Worm (Caenorhabditis elegans) whole organism, L4 larva: ENCODE results near the gene sdz-19.

Source experiments
- ama-1 ChIP-seq: fragments of 150-350 bp; optimal IDR thresholded peaks from 2 replicates; lab custom pipeline; 2014; ENCODE audit warnings: inconsistent platforms, mixed read lengths
- ceh-28 ChIP-seq: fragments of 150-350 bp; optimal IDR thresholded peaks from 2 replicates; lab custom pipeline; 2014; ENCODE audit warnings: missing biosample characterization, missing genetic modification reagents, missing genetic modification characterization
- daf-12 ChIP-seq: fragments of 150-350 bp; optimal IDR thresholded peaks from 2 replicates; lab custom pipeline; 2014; ENCODE audit warnings: missing biosample characterization, missing genetic modification reagents, missing genetic modification characterization
- dpl-1 ChIP-seq: fragments of 150-350 bp; optimal IDR thresholded peaks from 2 replicates; lab custom pipeline; 2014; ENCODE audit warnings: missing biosample characterization, missing genetic modification reagents, missing genetic modification characterization
- hif-1 ChIP-seq, 2 experiments: sonication (generic microtip); optimal IDR thresholded peaks; 2 replicates each; lab custom pipeline; 2016 to 2017; ENCODE audit warnings: missing compliant biosample characterization in 2 of 2, missing genetic modification characterization in 2 of 2, missing genetic modification reagents in 2 of 2, missing genotype in 2 of 2, mild to moderate bottlenecking in 1 of 2
- madf-5 ChIP-seq, 2 experiments: fragments of 200-800 bp; sonication (Bioruptor generic); IDR thresholded peaks; 2 replicates each; pipeline ENCODE4 v1.3.6; 2022; ENCODE audit warnings: missing compliant biosample characterization in 2 of 2, missing genetic modification characterization in 2 of 2
- mep-1 ChIP-seq: fragments of 150-350 bp; sonication (generic microtip); optimal IDR thresholded peaks from 3 replicates; lab custom pipeline; 2014; ENCODE audit warnings: missing biosample characterization, missing genetic modification characterization
- mxl-3 ChIP-seq: fragments of 200-800 bp; sonication (Bioruptor generic); optimal IDR thresholded peaks from 2 replicates; lab custom pipeline; 2018; ENCODE audit warnings: mild to moderate bottlenecking, missing genetic modification characterization, missing compliant biosample characterization
- nhr-11 ChIP-seq: fragments of 150-350 bp; optimal IDR thresholded peaks from 2 replicates; lab custom pipeline; 2014; ENCODE audit warnings: missing biosample characterization, missing genetic modification characterization
- nhr-237 ChIP-seq: sonication (generic microtip); optimal IDR thresholded peaks from 2 replicates; lab custom pipeline; 2017; ENCODE audit warnings: missing biosample characterization, missing genetic modification characterization
- nhr-28 ChIP-seq: fragments of 150-350 bp; optimal IDR thresholded peaks from 2 replicates; lab custom pipeline; 2014; ENCODE audit warnings: missing biosample characterization, missing genetic modification characterization
- nhr-6 ChIP-seq: fragments of 150-350 bp; optimal IDR thresholded peaks from 2 replicates; lab custom pipeline; 2014; ENCODE audit warnings: missing biosample characterization, missing genetic modification characterization
- nhr-77 ChIP-seq: fragments of 150-350 bp; optimal IDR thresholded peaks from 2 replicates; lab custom pipeline; 2014; ENCODE audit warnings: missing biosample characterization, missing genetic modification characterization
- pha-4 ChIP-seq, 2 experiments: fragments of 150-350 bp in 1 of 2; fragments of 200-800 bp in 1 of 2; sonication (Bioruptor generic) in 1 of 2; IDR thresholded peaks in 1 of 2; optimal IDR thresholded peaks in 1 of 2; 2 replicates each; pipeline versions ENCODE4 v1.3.6 to Lab custom; 2014 to 2022; ENCODE audit warnings: missing genetic modification characterization in 2 of 2, missing genetic modification reagents in 2 of 2, missing biosample characterization in 1 of 2, missing compliant biosample characterization in 1 of 2
- spr-1 ChIP-seq: sonication (generic microtip); optimal IDR thresholded peaks from 2 replicates; lab custom pipeline; 2016; ENCODE audit warnings: mild to moderate bottlenecking, missing genetic modification characterization, missing compliant biosample characterization
- unc-62 ChIP-seq, 3 experiments: fragments of 150-350 bp in 1 of 3; sonication (generic microtip); optimal IDR thresholded peaks in 2 of 3; peaks in 1 of 3; 1 replicate in 1 of 3; 2 replicates in 2 of 3; lab custom pipeline; 2014 to 2017; ENCODE audit warnings: missing biosample characterization in 3 of 3, missing genetic modification characterization in 3 of 3, missing genetic modification reagents in 3 of 3, missing genotype in 1 of 3

The sdz-19 gene

ce11 chrX:12454290-12454795 is 48.8 kb downstream of the sdz-19 start, which contains the start of the genes T18D3.9 and T18D3.1 (continued):
- peak; percentile 17 for TF ChIP-seq ama-1 (lab: Kevin White, UChicago)
- no peak for TF ChIP-seq pha-4 (GFP tag; IDR thresholded peaks at IDR 0.05; lab: Robert Waterston, UW)
- TF ChIP-seq pha-4 (tag; optimal IDR thresholded peaks at IDR 0.05; lab: Kevin White, UChicago): peak; percentile 45
- peak; percentile 41 for TF ChIP-seq nhr-11
- TF ChIP-seq ceh-28 (tag; lab: Kevin White, UChicago): peak; percentile 14
- TF ChIP-seq spr-1: no peak
- peak; percentile 13 for TF ChIP-seq nhr-77 (tag; lab: Kevin White, UChicago)
- peak; percentile 22 for TF ChIP-seq mxl-3 (GFP tag; lab: Kevin White, UChicago)
- peak; percentile 84 to 100 for TF ChIP-seq hif-1 (tag; optimal IDR thresholded peaks at IDR 0.05; lab: Kevin White, UChicago)
- no peak for TF ChIP-seq daf-12 (tag; lab: Kevin White, UChicago)
- peak; percentile 53 for TF ChIP-seq nhr-28
- peak; percentile 79 for TF ChIP-seq mep-1 (tag; lab: Kevin White, UChicago)
- peak; percentile 14 for TF ChIP-seq nhr-6 (tag; lab: Kevin White, UChicago)
- TF ChIP-seq nhr-237 (tag; lab: Kevin White, UChicago): no peak
- TF ChIP-seq unc-62 (GFP tag; optimal IDR thresholded peaks at IDR 0.05 in 1 of 2; lab: Kevin White, UChicago): no peak
- TF ChIP-seq unc-62 (tag; optimal IDR thresholded peaks at IDR 0.05; lab: Kevin White, UChicago): no peak
- no peak for TF ChIP-seq madf-5 (GFP tag; IDR thresholded peaks at IDR 0.05; lab: Robert Waterston, UW)
- peak; percentile 36 for TF ChIP-seq dpl-1
